Fruit fly (Drosophila melanogaster) whole organism, embryonic: ENCODE data around the gene Lcch3.

ENCODE experiments used
- B-H2 ChIP-seq: fragments of 200-800 bp; sonication (Bioruptor generic); optimal IDR thresholded peaks from 2 replicates; lab custom pipeline; 2018; ENCODE audit warnings: missing biosample characterization, mild to moderate bottlenecking, missing genetic modification characterization
- CG11247 ChIP-seq: fragments of 200-800 bp; sonication (Bioruptor generic); IDR thresholded peaks from 2 replicates; pipeline ENCODE4 v1.3.6; 2022; ENCODE audit warnings: missing biosample characterization, missing genetic modification characterization
- CG12219 ChIP-seq: fragments of 200-800 bp; sonication (Bioruptor generic); optimal IDR thresholded peaks from 3 replicates; lab custom pipeline; 2018; ENCODE audit warnings: missing biosample characterization, mild to moderate bottlenecking, missing genetic modification characterization
- CG12391 ChIP-seq: fragments of 200-800 bp; sonication (Bioruptor generic); optimal IDR thresholded peaks from 3 replicates; lab custom pipeline; 2018; ENCODE audit warnings: missing biosample characterization, mild to moderate bottlenecking, missing genetic modification characterization, moderate library complexity
- CG13287 ChIP-seq: fragments of 200-800 bp; sonication (Bioruptor generic); IDR thresholded peaks from 2 replicates; pipeline ENCODE4 v1.3.6; 2022; ENCODE audit warnings: missing biosample characterization, missing genetic modification characterization; ENCODE audit not compliant: partially characterized antibody
- CG13296 ChIP-seq: fragments of 200-800 bp; sonication (Bioruptor generic); optimal IDR thresholded peaks from 3 replicates; lab custom pipeline; 2018; ENCODE audit warnings: missing biosample characterization, mild to moderate bottlenecking, missing genetic modification characterization
- CG13894 ChIP-seq: fragments of 200-800 bp; sonication (Bioruptor generic); optimal IDR thresholded peaks from 3 replicates; lab custom pipeline; 2018; ENCODE audit warnings: missing biosample characterization, mild to moderate bottlenecking, missing genetic modification characterization, moderate library complexity
- CG15601 ChIP-seq: fragments of 200-800 bp; sonication (Bioruptor generic); optimal IDR thresholded peaks from 3 replicates; lab custom pipeline; 2019; ENCODE audit warnings: missing biosample characterization, mild to moderate bottlenecking, missing genetic modification characterization, moderate library complexity
- CG16815 ChIP-seq: fragments of 200-800 bp; sonication (Bioruptor generic); optimal IDR thresholded peaks from 3 replicates; lab custom pipeline; 2017; ENCODE audit warnings: missing biosample characterization, mild to moderate bottlenecking, missing genetic modification characterization
- CG18599 ChIP-seq: fragments of 200-800 bp; sonication (Bioruptor generic); optimal IDR thresholded peaks from 3 replicates; lab custom pipeline; 2017; ENCODE audit warnings: missing biosample characterization, missing genetic modification characterization, mild to moderate bottlenecking, moderate library complexity, missing genetic modification reagents
- CG2116 ChIP-seq: fragments of 200-800 bp; sonication (Bioruptor generic); optimal IDR thresholded peaks from 3 replicates; lab custom pipeline; 2018; ENCODE audit warnings: missing biosample characterization, mild to moderate bottlenecking, missing genetic modification characterization
- CG2678 ChIP-seq: fragments of 200-800 bp; sonication (Bioruptor generic); optimal IDR thresholded peaks from 3 replicates; lab custom pipeline; 2019; ENCODE audit warnings: missing biosample characterization, mild to moderate bottlenecking, missing genetic modification characterization, moderate library complexity
- CG2712 ChIP-seq: fragments of 200-800 bp; optimal IDR thresholded peaks from 3 replicates; lab custom pipeline; 2019; ENCODE audit warnings: missing biosample characterization, mild to moderate bottlenecking, missing genetic modification characterization, moderate library complexity
- CG31388 ChIP-seq: fragments of 200-800 bp; sonication (Bioruptor generic); optimal IDR thresholded peaks from 2 replicates; lab custom pipeline; 2016; ENCODE audit warnings: missing biosample characterization, missing genetic modification characterization
- CG7357 ChIP-seq: fragments of 200-800 bp; sonication (Bioruptor generic); IDR thresholded peaks from 3 replicates; pipeline ENCODE4 v1.3.6; 2022; ENCODE audit warnings: missing biosample characterization, missing genetic modification characterization
- CG7556 ChIP-seq: fragments of 200-800 bp; sonication (Bioruptor generic); optimal IDR thresholded peaks from 2 replicates; lab custom pipeline; 2017; ENCODE audit warnings: missing biosample characterization, mild to moderate bottlenecking, missing genetic modification characterization
- CG8290 ChIP-seq, 3 experiments: fragments of 200-800 bp; sonication (Bioruptor generic); optimal IDR thresholded peaks; 2 replicates each; lab custom pipeline; 2016 to 2019; ENCODE audit warnings: missing biosample characterization in 3 of 3, missing genetic modification characterization in 3 of 3, mild to moderate bottlenecking in 2 of 3, moderate library complexity in 1 of 3
- D ChIP-seq, 2 experiments: fragments of 200-800 bp in 1 of 2; fragments of >200 bp in 1 of 2; sonication (Bioruptor generic) in 1 of 2; optimal IDR thresholded peaks; 2 replicates in 1 of 2; 3 replicates in 1 of 2; lab custom pipeline; 2017; ENCODE audit warnings: mild to moderate bottlenecking in 1 of 2, missing biosample characterization in 1 of 2, missing genetic modification characterization in 1 of 2, missing genetic modification reagents in 1 of 2
- Dek ChIP-seq: fragments of 200-800 bp; sonication (Bioruptor generic); optimal IDR thresholded peaks from 3 replicates; lab custom pipeline; 2019; ENCODE audit warnings: missing biosample characterization, mild to moderate bottlenecking, missing genetic modification characterization, moderate library complexity
- Dip3 ChIP-seq: fragments of 200-800 bp; sonication (Bioruptor generic); optimal IDR thresholded peaks from 3 replicates; lab custom pipeline; 2016; ENCODE audit warnings: missing biosample characterization, missing genetic modification characterization
- Hr39 ChIP-seq: fragments of >200 bp; optimal IDR thresholded peaks from 2 replicates; lab custom pipeline; 2017
- Hr51 ChIP-seq, 2 experiments: fragments of 200-800 bp; sonication (Bioruptor generic); optimal IDR thresholded peaks; 2 replicates in 1 of 2; 3 replicates in 1 of 2; lab custom pipeline; 2016 to 2018; ENCODE audit warnings: missing biosample characterization in 2 of 2, missing genetic modification characterization in 2 of 2, mild to moderate bottlenecking in 1 of 2, moderate library complexity in 1 of 2
- Lpt ChIP-seq: fragments of >200 bp; optimal IDR thresholded peaks from 2 replicates; lab custom pipeline; 2018; ENCODE audit warnings: missing biosample characterization, missing genetic modification characterization
- MBD-R2 ChIP-seq: fragments of 200-800 bp; sonication (Bioruptor generic); IDR thresholded peaks from 2 replicates; pipeline ENCODE4 v1.3.6; 2022; ENCODE audit warnings: missing biosample characterization, missing genetic modification characterization
- Meics ChIP-seq: fragments of 200-800 bp; sonication (Bioruptor generic); optimal IDR thresholded peaks from 2 replicates; lab custom pipeline; 2017; ENCODE audit warnings: missing biosample characterization, mild to moderate bottlenecking, missing genetic modification characterization
- Nf-YC ChIP-seq: fragments of 200-800 bp; optimal IDR thresholded peaks from 3 replicates; lab custom pipeline; 2019; ENCODE audit warnings: missing biosample characterization, mild to moderate bottlenecking, missing genetic modification characterization, moderate library complexity
- Oli ChIP-seq: fragments of 200-800 bp; sonication (Bioruptor generic); optimal IDR thresholded peaks from 2 replicates; lab custom pipeline; 2018; ENCODE audit warnings: missing biosample characterization, mild to moderate bottlenecking, missing genetic modification characterization, moderate library complexity
- Sin3A ChIP-seq: fragments of >200 bp; optimal IDR thresholded peaks from 2 replicates; lab custom pipeline; 2018
- Ssrp ChIP-seq: fragments of 200-800 bp; sonication (Bioruptor generic); optimal IDR thresholded peaks from 2 replicates; lab custom pipeline; 2018; ENCODE audit warnings: missing biosample characterization, mild to moderate bottlenecking, missing genetic modification characterization, moderate library complexity
- Taf1 ChIP-seq: fragments of 200-800 bp; sonication (Bioruptor generic); IDR thresholded peaks from 2 replicates; pipeline ENCODE4 v1.3.6; 2022; ENCODE audit warnings: missing biosample characterization, missing genetic modification characterization
- bsh ChIP-seq, 2 experiments: fragments of 200-800 bp; sonication (Bioruptor generic); optimal IDR thresholded peaks; 2 replicates each; lab custom pipeline; 2017 to 2018; ENCODE audit warnings: mild to moderate bottlenecking in 2 of 2, missing biosample characterization in 2 of 2, missing genetic modification characterization in 2 of 2, moderate library complexity in 1 of 2
- dmrt11E ChIP-seq: fragments of 200-800 bp; sonication (Bioruptor generic); optimal IDR thresholded peaks from 3 replicates; lab custom pipeline; 2018; ENCODE audit warnings: missing biosample characterization, mild to moderate bottlenecking, missing genetic modification characterization, moderate library complexity
- esg ChIP-seq: fragments of 200-800 bp; sonication (Bioruptor generic); conservative IDR thresholded peaks from 2 replicates; pipeline ENCODE4 v1.3.6; 2022; ENCODE audit warnings: missing biosample characterization, missing genetic modification characterization
- gem ChIP-seq: fragments of 200-800 bp; sonication (Bioruptor generic); optimal IDR thresholded peaks from 2 replicates; lab custom pipeline; 2019; ENCODE audit warnings: missing biosample characterization, mild to moderate bottlenecking, missing genetic modification characterization, moderate library complexity
- gfzf ChIP-seq: fragments of 200-800 bp; sonication (Bioruptor generic); optimal IDR thresholded peaks from 2 replicates; lab custom pipeline; 2016; ENCODE audit warnings: missing biosample characterization, mild to moderate bottlenecking, missing genetic modification characterization, moderate library complexity
- ind ChIP-seq: fragments of 200-800 bp; sonication (Bioruptor generic); optimal IDR thresholded peaks from 3 replicates; lab custom pipeline; 2016; ENCODE audit warnings: missing biosample characterization, missing genetic modification characterization
- lilli ChIP-seq: fragments of 200-800 bp; sonication (Bioruptor generic); optimal IDR thresholded peaks from 3 replicates; lab custom pipeline; 2016; ENCODE audit warnings: missing biosample characterization, missing genetic modification characterization
- mld ChIP-seq: fragments of 200-800 bp; sonication (Bioruptor generic); IDR thresholded peaks from 3 replicates; pipeline ENCODE4 v1.3.6; 2022; ENCODE audit warnings: missing biosample characterization, missing genetic modification characterization; ENCODE audit not compliant: partially characterized antibody
- nerfin-2 ChIP-seq: fragments of 200-800 bp; sonication (Bioruptor generic); IDR thresholded peaks from 2 replicates; pipeline ENCODE4 v1.3.6; 2022; ENCODE audit warnings: missing biosample characterization, missing genetic modification characterization; ENCODE audit not compliant: partially characterized antibody
- nmo ChIP-seq: fragments of 200-800 bp; sonication (Bioruptor generic); optimal IDR thresholded peaks from 2 replicates; lab custom pipeline; 2018; ENCODE audit warnings: missing biosample characterization, mild to moderate bottlenecking, missing genetic modification characterization, moderate library complexity
- phol ChIP-seq: fragments of 200-800 bp; sonication (Bioruptor generic); optimal IDR thresholded peaks from 3 replicates; lab custom pipeline; 2018; ENCODE audit warnings: missing biosample characterization, mild to moderate bottlenecking, missing genetic modification characterization, moderate library complexity
- row ChIP-seq: fragments of 200-800 bp; sonication (Bioruptor generic); IDR thresholded peaks from 3 replicates; pipeline ENCODE4 v1.3.6; 2022; ENCODE audit warnings: missing biosample characterization, missing genetic modification characterization
- sc ChIP-seq, 3 experiments: fragments of >200 bp in 2 of 3; fragments of 200-800 bp in 1 of 3; sonication (Bioruptor generic) in 1 of 3; optimal IDR thresholded peaks; 2 replicates in 2 of 3; 3 replicates in 1 of 3; lab custom pipeline; 2017; ENCODE audit warnings: mild to moderate bottlenecking in 1 of 3, missing biosample characterization in 1 of 3, missing genetic modification characterization in 1 of 3, missing genetic modification reagents in 1 of 3
- sqz ChIP-seq: fragments of 200-800 bp; sonication (Bioruptor generic); optimal IDR thresholded peaks from 3 replicates; lab custom pipeline; 2018; ENCODE audit warnings: missing biosample characterization, mild to moderate bottlenecking, missing genetic modification characterization
- tin ChIP-seq: fragments of 200-800 bp; sonication (Bioruptor generic); optimal IDR thresholded peaks from 3 replicates; lab custom pipeline; 2016; ENCODE audit warnings: missing biosample characterization, missing genetic modification characterization
- zen ChIP-seq: fragments of 200-800 bp; sonication (Bioruptor generic); optimal IDR thresholded peaks from 3 replicates; lab custom pipeline; 2018; ENCODE audit warnings: missing biosample characterization, mild to moderate bottlenecking, missing genetic modification characterization, moderate library complexity

Lcch3 gene

dm6 chrX:15889780-15890608, 34.9 kb upstream of the Lcch3 start, which contains the start of the genes MSBP and CG15916 (continued):
- TF ChIP-seq esg (GFP tag; lab: Robert Waterston, UW) (peak; percentile 33; the same call in 1 of the 2 replicates), tin (GFP tag; lab: Kevin White, UChicago) (peak; percentile 22), CG2116 (GFP tag; lab: Kevin White, UChicago) (peak; percentile 38), Dek (peak; percentile 13), CG11247 (GFP tag; lab: Robert Waterston, UW) (0 out of 2 replicates have a peak, but pooled peaks have one; percentile 24), Hr51 (GFP tag; optimal IDR thresholded peaks at IDR 0.05; lab: Kevin White, UChicago) (peak in 1 of 2 experiments; percentile 20), dmrt11E (tag; lab: Kevin White, UChicago) (peak; percentile 50), gem (tag; lab: Kevin White, UChicago) (peak; percentile 62), lilli (GFP tag; lab: Kevin White, UChicago) (peak; percentile 7), zen (tag; lab: Kevin White, UChicago) (peak; percentile 9), Meics (GFP tag; lab: Kevin White, UChicago) (peak; percentile 45), bsh (GFP tag; optimal IDR thresholded peaks at IDR 0.05; lab: Kevin White, UChicago) (peak in 1 of 2 experiments; percentile 33), CG12391 (tag; lab: Kevin White, UChicago) (peak; percentile 59), phol (tag; lab: Kevin White, UChicago) (peak; percentile 70), CG7556 (peak; percentile 2), nerfin-2 (GFP tag; lab: Robert Waterston, UW) (no peak), nmo (GFP tag; lab: Kevin White, UChicago) (peak; percentile 70), CG13296 (no peak), CG12219 (no peak), CG8290 (GFP tag; optimal IDR thresholded peaks at IDR 0.05; lab: Kevin White, UChicago) (peak; percentile 37), CG8290 (tag; optimal IDR thresholded peaks at IDR 0.05; lab: Kevin White, UChicago) (peak in 1 of 2 experiments; percentile 32), CG15601 (tag; lab: Kevin White, UChicago) (peak; percentile 12), Oli (tag; lab: Kevin White, UChicago) (peak; percentile 34), CG13287 (GFP tag; lab: Robert Waterston, UW) (peak; percentile 13; the same call in 1 of the 2 replicates), Dip3 (peak; percentile 1), CG13894 (no peak), MBD-R2 (GFP tag; lab: Robert Waterston, UW) (peak; percentile 11; the same call in 1 of the 2 replicates), gfzf (GFP tag; lab: Kevin White, UChicago) (peak; percentile 59), Taf1 (GFP tag; lab: Robert Waterston, UW) (0 out of 2 replicates have a peak, but pooled peaks have one; percentile 8), Sin3A (lab: Kevin White, UChicago) (no peak), D (optimal IDR thresholded peaks at IDR 0.05; lab: Kevin White, UChicago) (no peak), D (GFP tag; optimal IDR thresholded peaks at IDR 0.05; lab: Kevin White, UChicago) (peak; percentile 37), CG2712 (tag; lab: Kevin White, UChicago) (peak; percentile 41), CG18599 (GFP tag; lab: Kevin White, UChicago) (peak; percentile 13), B-H2 (no peak), mld (GFP tag; lab: Robert Waterston, UW) (no peak), CG2678 (tag; lab: Kevin White, UChicago) (peak; percentile 58), sc (optimal IDR thresholded peaks at IDR 0.05; lab: Kevin White, UChicago) (no peak), sc (GFP tag; optimal IDR thresholded peaks at IDR 0.05; lab: Kevin White, UChicago) (peak; percentile 8), Lpt (no peak), Ssrp (tag; lab: Kevin White, UChicago) (peak; percentile 53), row (peak; percentile 64), ind (GFP tag; lab: Kevin White, UChicago) (peak; percentile 38), CG16815 (GFP tag; lab: Kevin White, UChicago) (peak; percentile 26), Hr39 (no peak), Nf-YC (tag; lab: Kevin White, UChicago) (peak; percentile 14), sqz (no peak), CG7357 (GFP tag; lab: Robert Waterston, UW) (peak; percentile 92), CG31388 (GFP tag; lab: Kevin White, UChicago) (no peak)
